Worm (Caenorhabditis elegans) whole organism, L4/young adult: ENCODE measurements around the gene C07A4.3.

Experiments
- dao-5 ChIP-seq: sonication (generic microtip); optimal IDR thresholded peaks from 2 replicates; lab custom pipeline; 2016; ENCODE audit warnings: missing genotype, missing genetic modification characterization, moderate library complexity, missing compliant biosample characterization
- him-1 ChIP-seq: sonication (generic microtip); optimal IDR thresholded peaks from 2 replicates; lab custom pipeline; 2016; ENCODE audit warnings: missing genotype, missing genetic modification reagents, missing genetic modification characterization, missing compliant biosample characterization

- TF ChIP-seq dao-5 (tag; lab: Kevin White, UChicago), result no peak
- no peak for TF ChIP-seq him-1 (tag; lab: Kevin White, UChicago)
Observed at ce11 chrX:10203501-10203900, 28.7 kb downstream of the C07A4.3 start.
